Worm (Caenorhabditis elegans): ENCODE data around the gene srlf-7.
A peak's percentile ranks its signal among the peaks of the same experiment; 100 is the strongest.

Gene srlf-7

DNA sequence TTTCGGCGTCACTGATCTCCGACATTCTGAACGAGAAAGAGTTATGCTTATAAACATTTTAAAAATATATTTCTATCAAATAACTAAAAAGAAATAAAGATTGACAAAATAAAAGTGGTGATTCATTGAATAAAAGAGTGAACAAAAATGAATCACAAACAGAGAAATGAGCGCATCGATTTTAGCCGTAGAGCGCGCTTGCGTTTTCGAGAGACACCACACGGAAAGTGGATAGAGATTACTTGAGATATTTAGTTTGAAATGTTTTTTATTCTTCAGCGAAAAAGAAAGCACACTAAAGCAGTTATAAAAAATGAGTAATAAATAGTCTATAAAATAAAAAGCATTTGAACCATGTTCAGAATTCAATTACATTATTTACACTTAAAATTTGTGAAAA is 41.1 kb downstream of the srlf-7 start, which contains the start of gene cap-1 (continued):
- TF ChIP-seq lin-13 (GFP tag; optimal IDR thresholded peaks at IDR 0.05) = peak; percentile 67
- no peak for TF ChIP-seq nhr-11 (tag; optimal IDR thresholded peaks at IDR 0.05)
- no peak for TF ChIP-seq Y105C5A.15 (GFP tag; IDR thresholded peaks at IDR 0.05)
- TF ChIP-seq nhr-42 (GFP tag; IDR thresholded peaks at IDR 0.05) = no peak
- TF ChIP-seq attf-4 (tag; optimal IDR thresholded peaks at IDR 0.05) = no peak
- no peak for TF ChIP-seq ztf-7 (tag; optimal IDR thresholded peaks at IDR 0.05)
- TF ChIP-seq hlh-30 (tag; optimal IDR thresholded peaks at IDR 0.05; ENCODE audit: insufficient read depth) = peak; percentile 36
- TF ChIP-seq fkh-10 (GFP tag; optimal IDR thresholded peaks at IDR 0.05) = peak; percentile 17
- TF ChIP-seq rbr-2 (tag; optimal IDR thresholded peaks at IDR 0.05) = peak; percentile 63
- TF ChIP-seq zag-1 (tag; optimal IDR thresholded peaks at IDR 0.05) = no peak
- TF ChIP-seq ceh-44 (GFP tag; IDR thresholded peaks at IDR 0.05) = peak; percentile 78
- no peak for TF ChIP-seq D1046.2 (GFP tag; IDR thresholded peaks at IDR 0.05)
- no peak for TF ChIP-seq daf-12 (tag; optimal IDR thresholded peaks at IDR 0.05)
- no peak for TF ChIP-seq zip-11 (GFP tag; IDR thresholded peaks at IDR 0.05)
- peak in 1 of 2 experiments; percentile 85 for TF ChIP-seq lsy-2 (tag; optimal IDR thresholded peaks at IDR 0.05)
- no peak for TF ChIP-seq aly-2 (tag; optimal IDR thresholded peaks at IDR 0.05)
- TF ChIP-seq unc-62 (GFP tag; optimal IDR thresholded peaks at IDR 0.05 in 1 of 2) = no peak
- TF ChIP-seq unc-62 (tag; optimal IDR thresholded peaks at IDR 0.05) = no peak
- no peak for TF ChIP-seq mdt-29 (GFP tag; IDR thresholded peaks at IDR 0.05)
- no peak for TF ChIP-seq ceh-32 (tag; optimal IDR thresholded peaks at IDR 0.05; ENCODE audit: poor library complexity)
- no peak for TF ChIP-seq aha-1 (tag)
- TF ChIP-seq nhr-237 (tag; optimal IDR thresholded peaks at IDR 0.05) = no peak
- TF ChIP-seq snpc-4 (tag; optimal IDR thresholded peaks at IDR 0.05) = no peak
- TF ChIP-seq ceh-82 (tag; optimal IDR thresholded peaks at IDR 0.05) = no peak
- TF ChIP-seq nhr-77 (tag; optimal IDR thresholded peaks at IDR 0.05) = peak; percentile 85
- peak; percentile 71 for TF ChIP-seq nhr-6 (tag; optimal IDR thresholded peaks at IDR 0.05)
- TF ChIP-seq unc-130 (GFP tag; optimal IDR thresholded peaks at IDR 0.05) = peak; percentile 79
- no peak for TF ChIP-seq lim-7 (GFP tag; IDR thresholded peaks at IDR 0.05)
- TF ChIP-seq pha-4 (GFP tag; IDR thresholded peaks at IDR 0.05) = no peak
- TF ChIP-seq pha-4 (tag; optimal IDR thresholded peaks at IDR 0.05) = peak; percentile 94
- TF ChIP-seq lin-29 (GFP tag; IDR thresholded peaks at IDR 0.05) = no peak
- TF ChIP-seq nhr-25 (tag; optimal IDR thresholded peaks at IDR 0.05; ENCODE audit: borderline replicate concordance, insufficient read depth) = no peak
- peak; percentile 58 for TF ChIP-seq dpl-1 (GFP tag; optimal IDR thresholded peaks at IDR 0.05)
- TF ChIP-seq Y75B8A.6 (GFP tag; IDR thresholded peaks at IDR 0.05) = no peak
- TF ChIP-seq cey-2 (tag; optimal IDR thresholded peaks at IDR 0.05; ENCODE audit: borderline replicate concordance, insufficient read depth) = no peak
- no peak for TF ChIP-seq F26F4.8 (GFP tag; conservative IDR thresholded peaks at IDR 0.05)
- TF ChIP-seq ceh-20 (GFP tag; IDR thresholded peaks at IDR 0.05) = no peak
- peak; percentile 47 for TF ChIP-seq T20F7.1 (GFP tag; optimal IDR thresholded peaks at IDR 0.05)
- no peak for TF ChIP-seq skn-1 (tag; optimal IDR thresholded peaks at IDR 0.05)
- TF ChIP-seq nhr-76 (tag; optimal IDR thresholded peaks at IDR 0.05) = no peak
- no peak for TF ChIP-seq dmd-9 (GFP tag; IDR thresholded peaks at IDR 0.05)
- no peak for TF ChIP-seq arid-1 (GFP tag; conservative IDR thresholded peaks at IDR 0.05)
- no peak for TF ChIP-seq spr-1 (tag; optimal IDR thresholded peaks at IDR 0.05)
- no peak for TF ChIP-seq snpc-1.2 (GFP tag; IDR thresholded peaks at IDR 0.05)
- TF ChIP-seq daf-8 (GFP tag; IDR thresholded peaks at IDR 0.05) = no peak
- TF ChIP-seq jun-1 (tag; optimal IDR thresholded peaks at IDR 0.05) = no peak
- TF ChIP-seq egl-27 (tag; optimal IDR thresholded peaks at IDR 0.05) = no peak
- no peak for TF ChIP-seq zfp-3 (GFP tag; conservative IDR thresholded peaks at IDR 0.05)
- TF ChIP-seq ztf-11 (tag; optimal IDR thresholded peaks at IDR 0.05) = no peak
- no peak for TF ChIP-seq R02D3.7 (tag; optimal IDR thresholded peaks at IDR 0.05)
- no peak for TF ChIP-seq madf-9 (GFP tag; conservative IDR thresholded peaks at IDR 0.05)
- TF ChIP-seq ZK337.2 (GFP tag; IDR thresholded peaks at IDR 0.05) = no peak
- no peak for TF ChIP-seq lin-1 (GFP tag; IDR thresholded peaks at IDR 0.05)
- no peak for TF ChIP-seq gei-8 (GFP tag; optimal IDR thresholded peaks at IDR 0.05)
